Fruit fly (Drosophila melanogaster) whole organism: ENCODE results near the gene Tango2.

ENCODE experiments used
- Dll ChIP-seq: fragments of >200 bp; optimal IDR thresholded peaks from 2 replicates; lab custom pipeline; 2017
- EcR ChIP-seq, 2 experiments: fragments of >200 bp; optimal IDR thresholded peaks; 2 replicates each; lab custom pipeline; 2017; ENCODE audit warnings: missing biosample characterization in 2 of 2, missing genetic modification characterization in 2 of 2, missing genetic modification reagents in 2 of 2
- pan ChIP-seq: fragments of >200 bp; optimal IDR thresholded peaks from 2 replicates; lab custom pipeline; 2017
- psq ChIP-seq: fragments of >200 bp; optimal IDR thresholded peaks from 2 replicates; lab custom pipeline; 2017
- usp ChIP-seq: fragments of >200 bp; optimal IDR thresholded peaks from 2 replicates; lab custom pipeline; 2017; ENCODE audit warnings: missing biosample characterization, missing genetic modification characterization, mixed read lengths

- no peak for TF ChIP-seq psq (lab: Kevin White, UChicago)
- TF ChIP-seq pan: no peak
- TF ChIP-seq Dll (lab: Kevin White, UChicago): no peak
- TF ChIP-seq EcR (GFP tag; optimal IDR thresholded peaks at IDR 0.05; lab: Kevin White, UChicago): no peak
- TF ChIP-seq usp (GFP tag; lab: Kevin White, UChicago): no peak
Observed at dm6 chrX:13626579-13626894, 9.7 kb downstream of the Tango2 start.
